Fruit fly (Drosophila melanogaster) whole organism: ENCODE data around the gene Sfp36F.

Experiments
- CG8478 ChIP-seq: fragments of >200 bp; optimal IDR thresholded peaks from 2 replicates; lab custom pipeline; 2018; ENCODE audit warnings: inconsistent platforms
- Dll ChIP-seq: fragments of >200 bp; optimal IDR thresholded peaks from 2 replicates; lab custom pipeline; 2017
- EcR ChIP-seq, 2 experiments: fragments of >200 bp; optimal IDR thresholded peaks; 2 replicates each; lab custom pipeline; 2017; ENCODE audit warnings: missing biosample characterization in 2 of 2, missing genetic modification characterization in 2 of 2, missing genetic modification reagents in 2 of 2
- psq ChIP-seq: fragments of >200 bp; optimal IDR thresholded peaks from 2 replicates; lab custom pipeline; 2017
- usp ChIP-seq: fragments of >200 bp; optimal IDR thresholded peaks from 2 replicates; lab custom pipeline; 2017; ENCODE audit warnings: missing biosample characterization, missing genetic modification characterization, mixed read lengths

- no peak for TF ChIP-seq EcR (GFP tag; optimal IDR thresholded peaks at IDR 0.05; lab: Kevin White, UChicago)
- no peak for TF ChIP-seq psq
- TF ChIP-seq usp (GFP tag; lab: Kevin White, UChicago), result no peak
- TF ChIP-seq CG8478 (lab: Kevin White, UChicago), result no peak
- TF ChIP-seq Dll (lab: Kevin White, UChicago), result no peak
Measured at dm6 chr2L:18307823-18308222, 15.5 kb downstream of the Sfp36F start.
